Worm (Caenorhabditis elegans) whole organism, L3 larva: ENCODE results near the gene F53A10.2.

ENCODE experiments used
- ZK546.5 ChIP-seq: sonication (generic microtip); optimal IDR thresholded peaks from 2 replicates; lab custom pipeline; 2017; ENCODE audit warnings: missing biosample characterization, missing genetic modification characterization
- aly-2 ChIP-seq: fragments of 150-350 bp; optimal IDR thresholded peaks from 2 replicates; lab custom pipeline; 2014; ENCODE audit warnings: missing biosample characterization, missing genetic modification characterization
- ama-1 ChIP-seq: fragments of 150-350 bp; optimal IDR thresholded peaks from 2 replicates; lab custom pipeline; 2018
- ceh-16 ChIP-seq: sonication (generic microtip); optimal IDR thresholded peaks from 2 replicates; lab custom pipeline; 2017; ENCODE audit warnings: missing biosample characterization, missing genetic modification characterization
- ceh-82 ChIP-seq: fragments of 150-350 bp; optimal IDR thresholded peaks from 2 replicates; lab custom pipeline; 2014; ENCODE audit warnings: missing biosample characterization, missing genetic modification characterization
- ceh-9 ChIP-seq: sonication (generic microtip); optimal IDR thresholded peaks from 2 replicates; lab custom pipeline; 2018; ENCODE audit warnings: missing biosample characterization, missing genetic modification characterization
- daf-12 ChIP-seq: fragments of 150-350 bp; optimal IDR thresholded peaks from 2 replicates; lab custom pipeline; 2014; ENCODE audit warnings: missing biosample characterization, missing genetic modification reagents, missing genetic modification characterization
- egl-27 ChIP-seq: sonication (generic microtip); optimal IDR thresholded peaks from 4 replicates; lab custom pipeline; 2017; ENCODE audit warnings: missing biosample characterization, missing genetic modification reagents, missing genetic modification characterization
- egl-5 ChIP-seq: fragments of 150-350 bp; optimal IDR thresholded peaks from 2 replicates; lab custom pipeline; 2017; ENCODE audit warnings: missing biosample characterization, missing genetic modification reagents, missing genetic modification characterization, inconsistent platforms
- elt-1 ChIP-seq: fragments of 150-350 bp; optimal IDR thresholded peaks from 2 replicates; lab custom pipeline; 2014; ENCODE audit warnings: missing biosample characterization, missing genetic modification characterization
- elt-2 ChIP-seq: sonication (generic microtip); optimal IDR thresholded peaks from 2 replicates; lab custom pipeline; 2016; ENCODE audit warnings: missing genetic modification reagents, mild to moderate bottlenecking, missing genetic modification characterization, missing compliant biosample characterization
- elt-3 ChIP-seq, 3 experiments: fragments of 150-350 bp in 1 of 3; sonication (generic microtip) in 2 of 3; optimal IDR thresholded peaks; 2 replicates in 2 of 3; 4 replicates in 1 of 3; lab custom pipeline; 2014 to 2017; ENCODE audit warnings: missing biosample characterization in 3 of 3, missing genetic modification characterization in 3 of 3
- eor-1 ChIP-seq, 2 experiments: fragments of 150-350 bp; optimal IDR thresholded peaks; 2 replicates each; lab custom pipeline; 2014 to 2018; ENCODE audit warnings: missing biosample characterization in 2 of 2, missing genetic modification characterization in 2 of 2
- fkh-10 ChIP-seq: sonication (generic microtip); optimal IDR thresholded peaks from 2 replicates; lab custom pipeline; 2017; ENCODE audit warnings: missing biosample characterization, missing genetic modification reagents, missing genetic modification characterization
- fkh-2 ChIP-seq: fragments of 150-350 bp; optimal IDR thresholded peaks from 2 replicates; lab custom pipeline; 2014; ENCODE audit warnings: missing biosample characterization, missing genetic modification reagents, missing genetic modification characterization
- hmg-11 ChIP-seq: sonication (generic microtip); optimal IDR thresholded peaks from 2 replicates; lab custom pipeline; 2016; ENCODE audit warnings: missing genetic modification characterization, missing compliant biosample characterization
- jun-1 ChIP-seq: fragments of 150-350 bp; optimal IDR thresholded peaks from 2 replicates; lab custom pipeline; 2014; ENCODE audit warnings: missing biosample characterization, missing genetic modification reagents, missing genetic modification characterization
- lin-15B ChIP-seq: fragments of 150-350 bp; optimal IDR thresholded peaks from 2 replicates; lab custom pipeline; 2014; ENCODE audit warnings: missing biosample characterization, missing genetic modification characterization
- mdl-1 ChIP-seq: fragments of 150-350 bp; optimal IDR thresholded peaks from 2 replicates; lab custom pipeline; 2014; ENCODE audit warnings: missing biosample characterization, missing genetic modification characterization
- mml-1 ChIP-seq: fragments of 150-350 bp; sonication (generic microtip); optimal IDR thresholded peaks from 3 replicates; lab custom pipeline; 2014; ENCODE audit warnings: missing biosample characterization, missing genetic modification characterization
- nfya-1 ChIP-seq: sonication (generic microtip); optimal IDR thresholded peaks from 2 replicates; lab custom pipeline; 2017; ENCODE audit warnings: missing genetic modification characterization, mild to moderate bottlenecking, missing compliant biosample characterization, antibody characterized with exemption, moderate library complexity; ENCODE audit not compliant: insufficient read depth
- nhr-11 ChIP-seq: fragments of 150-350 bp; optimal IDR thresholded peaks from 2 replicates; lab custom pipeline; 2014; ENCODE audit warnings: missing biosample characterization, missing genetic modification characterization
- nhr-12 ChIP-seq: fragments of 150-350 bp; optimal IDR thresholded peaks from 2 replicates; lab custom pipeline; 2014; ENCODE audit warnings: missing biosample characterization, missing genetic modification characterization
- nhr-23 ChIP-seq: fragments of 150-350 bp; optimal IDR thresholded peaks from 2 replicates; lab custom pipeline; 2014; ENCODE audit warnings: missing biosample characterization, missing genetic modification reagents, missing genetic modification characterization
- nhr-237 ChIP-seq: fragments of 150-350 bp; optimal IDR thresholded peaks from 2 replicates; lab custom pipeline; 2014; ENCODE audit warnings: missing biosample characterization, missing genetic modification characterization
- nhr-25 ChIP-seq: sonication (generic microtip); optimal IDR thresholded peaks from 2 replicates; lab custom pipeline; 2017; ENCODE audit warnings: missing biosample characterization, missing genetic modification characterization
- nhr-28 ChIP-seq: fragments of 150-350 bp; optimal IDR thresholded peaks from 2 replicates; lab custom pipeline; 2014; ENCODE audit warnings: missing biosample characterization, missing genetic modification characterization
- nhr-43 ChIP-seq: sonication (generic microtip); optimal IDR thresholded peaks from 2 replicates; lab custom pipeline; 2016; ENCODE audit warnings: mild to moderate bottlenecking, missing genetic modification characterization, missing compliant biosample characterization; ENCODE audit not compliant: poor library complexity, severe bottlenecking
- nhr-67 ChIP-seq: fragments of 150-350 bp; optimal IDR thresholded peaks from 2 replicates; lab custom pipeline; 2014; ENCODE audit warnings: missing biosample characterization, missing genetic modification characterization
- nhr-77 ChIP-seq: fragments of 150-350 bp; optimal IDR thresholded peaks from 2 replicates; lab custom pipeline; 2014; ENCODE audit warnings: missing biosample characterization, missing genetic modification characterization
- pha-4 ChIP-seq: fragments of 150-350 bp; optimal IDR thresholded peaks from 2 replicates; lab custom pipeline; 2014; ENCODE audit warnings: missing biosample characterization, missing genetic modification reagents, missing genetic modification characterization
- pqm-1 ChIP-seq: fragments of 150-350 bp; optimal IDR thresholded peaks from 2 replicates; lab custom pipeline; 2017; ENCODE audit warnings: missing biosample characterization, missing genetic modification characterization, inconsistent platforms
- sea-2 ChIP-seq: fragments of 150-350 bp; sonication (generic microtip); optimal IDR thresholded peaks from 4 replicates; lab custom pipeline; 2014; ENCODE audit warnings: missing biosample characterization, missing genetic modification reagents, missing genetic modification characterization
- skn-1 ChIP-seq: fragments of 150-350 bp; optimal IDR thresholded peaks from 2 replicates; lab custom pipeline; 2014; ENCODE audit warnings: missing biosample characterization, missing genetic modification characterization
- tbx-2 ChIP-seq: sonication (generic microtip); optimal IDR thresholded peaks from 2 replicates; lab custom pipeline; 2016; ENCODE audit warnings: mild to moderate bottlenecking, missing genetic modification characterization, missing compliant biosample characterization
- unc-39 ChIP-seq: sonication (generic microtip); optimal IDR thresholded peaks from 4 replicates; lab custom pipeline; 2017; ENCODE audit warnings: missing biosample characterization, missing genetic modification characterization
- zag-1 ChIP-seq: fragments of 150-350 bp; optimal IDR thresholded peaks from 2 replicates; lab custom pipeline; 2014; ENCODE audit warnings: missing biosample characterization, missing genetic modification characterization
- ztf-11 ChIP-seq: fragments of 150-350 bp; optimal IDR thresholded peaks from 2 replicates; lab custom pipeline; 2014; ENCODE audit warnings: missing biosample characterization, missing genetic modification characterization
- ztf-4 ChIP-seq: fragments of 150-350 bp; optimal IDR thresholded peaks from 2 replicates; lab custom pipeline; 2014; ENCODE audit warnings: missing biosample characterization, missing genetic modification characterization

The F53A10.2 gene

ce11 chrII:1188137-1188536 is 9.0 kb upstream of the F53A10.2 start (continued):
- peak; percentile 49 for TF ChIP-seq nhr-23 (tag; lab: Kevin White, UChicago)
- TF ChIP-seq ztf-4 (tag; lab: Kevin White, UChicago): no peak
- peak; percentile 60 for TF ChIP-seq elt-2
- no peak for TF ChIP-seq egl-27 (tag; lab: Kevin White, UChicago)
- no peak for TF ChIP-seq nhr-43
- no peak for TF ChIP-seq fkh-2 (tag; lab: Kevin White, UChicago)
- TF ChIP-seq ceh-16: no peak
- no peak for TF ChIP-seq mdl-1 (tag; lab: Kevin White, UChicago)
- peak; percentile 1 for TF ChIP-seq pqm-1 (tag; lab: Kevin White, UChicago)
- no peak for TF ChIP-seq sea-2 (GFP tag; lab: Kevin White, UChicago)
- TF ChIP-seq zag-1 (tag; lab: Kevin White, UChicago): no peak
- TF ChIP-seq nhr-237: no peak
- TF ChIP-seq ztf-11: no peak
- TF ChIP-seq nhr-12: no peak
- TF ChIP-seq nhr-11 (tag; lab: Kevin White, UChicago): no peak
- TF ChIP-seq nhr-77 (tag; lab: Kevin White, UChicago): no peak
- peak; percentile 93 for TF ChIP-seq elt-1 (tag; lab: Kevin White, UChicago)
- no peak for TF ChIP-seq nhr-28 (tag; lab: Kevin White, UChicago)
- no peak for TF ChIP-seq lin-15B (tag; lab: Kevin White, UChicago)
- TF ChIP-seq jun-1: no peak
- no peak for TF ChIP-seq skn-1 (tag; lab: Kevin White, UChicago)
- TF ChIP-seq, all 47 proteins: peak for 7

DNA sequence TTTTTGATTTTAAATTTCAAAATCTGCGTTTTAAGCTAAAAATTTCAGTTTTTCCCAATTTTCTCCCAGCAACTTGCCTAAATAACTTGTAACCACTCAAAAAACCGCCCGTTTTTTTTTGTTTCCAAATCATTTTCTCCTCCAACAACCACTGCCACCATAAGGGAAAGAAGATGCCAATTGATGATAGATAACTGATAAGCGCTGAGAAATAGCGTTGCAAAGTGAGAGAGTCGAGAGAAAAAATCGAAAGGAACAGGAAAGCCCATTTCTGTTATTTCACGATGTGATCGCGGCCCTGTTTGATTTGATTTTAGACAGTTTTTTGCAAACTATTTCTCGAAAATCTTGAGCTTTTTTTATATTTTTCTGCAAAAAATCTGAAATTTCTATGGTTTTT is 7.5 kb upstream of the F53A10.2 start:
- TF ChIP-seq nhr-12 (no peak), elt-2 (peak; percentile 51)

ce11 chrII:1191853-1192252 is 5.3 kb upstream of the F53A10.2 start:
- no peak for TF ChIP-seq mml-1 (tag; lab: Kevin White, UChicago)
- TF ChIP-seq pha-4 (tag; lab: Kevin White, UChicago): no peak
- no peak for TF ChIP-seq fkh-10 (GFP tag; lab: Kevin White, UChicago)
- TF ChIP-seq ceh-16: no peak
- no peak for TF ChIP-seq nhr-25 (tag; lab: Kevin White, UChicago)
- no peak for TF ChIP-seq elt-3 (tag; optimal IDR thresholded peaks at IDR 0.05; lab: Kevin White, UChicago)
- no peak for TF ChIP-seq hmg-11
- TF ChIP-seq unc-39 (tag; lab: Kevin White, UChicago): no peak
- no peak for TF ChIP-seq elt-1 (tag; lab: Kevin White, UChicago)
- no peak for TF ChIP-seq nhr-67 (tag; lab: Kevin White, UChicago)
- TF ChIP-seq tbx-2 (tag; lab: Kevin White, UChicago): no peak
- no peak for TF ChIP-seq ceh-82 (tag; lab: Kevin White, UChicago)
- no peak for TF ChIP-seq ztf-11
- TF ChIP-seq nfya-1: no peak
- TF ChIP-seq pqm-1 (tag; lab: Kevin White, UChicago): no peak
- TF ChIP-seq elt-2: no peak
- TF ChIP-seq eor-1 (tag; optimal IDR thresholded peaks at IDR 0.05; lab: Kevin White, UChicago): no peak

- TF ChIP-seq aly-2 (tag; lab: Kevin White, UChicago): no peak
- TF ChIP-seq nhr-12: no peak
- no peak for TF ChIP-seq zag-1 (tag; lab: Kevin White, UChicago)
- TF ChIP-seq ZK546.5 (tag; lab: Kevin White, UChicago): no peak
- no peak for TF ChIP-seq pha-4 (tag; lab: Kevin White, UChicago)
- TF ChIP-seq nhr-67 (tag; lab: Kevin White, UChicago): no peak
- TF ChIP-seq nhr-11 (tag; lab: Kevin White, UChicago): no peak
- TF ChIP-seq lin-15B (tag; lab: Kevin White, UChicago): no peak
- TF ChIP-seq daf-12: no peak
- TF ChIP-seq ztf-11: no peak
- no peak for TF ChIP-seq ceh-9 (tag; lab: Kevin White, UChicago)
Measured at ce11 chrII:1196129-1196528, 1.0 kb upstream of the F53A10.2 start.

ce11 chrII:1199987-1200386 is 2.8 kb downstream of the F53A10.2 start:
- TF ChIP-seq elt-3 (tag; optimal IDR thresholded peaks at IDR 0.05; lab: Kevin White, UChicago) (no peak), ama-1 (lab: Kevin White, UChicago) (no peak), eor-1 (tag; optimal IDR thresholded peaks at IDR 0.05; lab: Kevin White, UChicago) (no peak), aly-2 (tag; lab: Kevin White, UChicago) (no peak), egl-5 (tag; lab: Kevin White, UChicago) (no peak), unc-39 (tag; lab: Kevin White, UChicago) (no peak), ZK546.5 (tag; lab: Kevin White, UChicago) (no peak), pqm-1 (tag; lab: Kevin White, UChicago) (no peak)
